Worm (Caenorhabditis elegans) whole organism, midembryonic: ENCODE results near the gene strd-1.

Experiments
- T22C8.4 ChIP-seq: fragments of 200-800 bp; sonication (Bioruptor generic); IDR thresholded peaks from 2 replicates; pipeline ENCODE4 v1.3.6; 2022; ENCODE audit warnings: missing genetic modification characterization, missing compliant biosample characterization
- cog-1 ChIP-seq: sonication (generic microtip); optimal IDR thresholded peaks from 2 replicates; lab custom pipeline; 2016; ENCODE audit warnings: missing genetic modification characterization, missing compliant biosample characterization
- flt-1 ChIP-seq: fragments of 200-800 bp; sonication (Bioruptor generic); IDR thresholded peaks from 2 replicates; pipeline ENCODE4 v1.3.6; 2022; ENCODE audit warnings: missing genetic modification characterization, missing compliant biosample characterization
- klf-2 ChIP-seq: fragments of 200-800 bp; sonication (Bioruptor generic); conservative IDR thresholded peaks from 2 replicates; pipeline ENCODE4 v1.3.6; 2022; ENCODE audit warnings: missing genetic modification reagents, missing genetic modification characterization, missing compliant biosample characterization
- med-1 ChIP-seq: sonication (generic microtip); optimal IDR thresholded peaks from 2 replicates; lab custom pipeline; 2017; ENCODE audit warnings: missing genetic modification characterization, mild to moderate bottlenecking, missing compliant biosample characterization, antibody characterized with exemption, missing genetic modification reagents; ENCODE audit not compliant: insufficient read depth
- ref-1 ChIP-seq: fragments of 200-800 bp; sonication (Bioruptor generic); conservative IDR thresholded peaks from 2 replicates; pipeline ENCODE4 v1.3.6; 2022; ENCODE audit warnings: missing genetic modification reagents, missing genetic modification characterization, missing compliant biosample characterization
- tab-1 ChIP-seq: fragments of 200-800 bp; sonication (Bioruptor generic); IDR thresholded peaks from 2 replicates; pipeline ENCODE4 v1.3.6; 2022; ENCODE audit warnings: missing genetic modification characterization, missing compliant biosample characterization
- ztf-23 ChIP-seq: fragments of 200-800 bp; sonication (Bioruptor generic); IDR thresholded peaks from 2 replicates; pipeline ENCODE4 v1.3.6; 2022; ENCODE audit warnings: missing genetic modification reagents, missing genetic modification characterization, missing compliant biosample characterization
- ztf-29 ChIP-seq: fragments of 200-800 bp; sonication (Bioruptor generic); IDR thresholded peaks from 2 replicates; pipeline ENCODE4 v1.3.6; 2022; ENCODE audit warnings: missing genetic modification reagents, missing genetic modification characterization, missing compliant biosample characterization

Gene strd-1

DNA sequence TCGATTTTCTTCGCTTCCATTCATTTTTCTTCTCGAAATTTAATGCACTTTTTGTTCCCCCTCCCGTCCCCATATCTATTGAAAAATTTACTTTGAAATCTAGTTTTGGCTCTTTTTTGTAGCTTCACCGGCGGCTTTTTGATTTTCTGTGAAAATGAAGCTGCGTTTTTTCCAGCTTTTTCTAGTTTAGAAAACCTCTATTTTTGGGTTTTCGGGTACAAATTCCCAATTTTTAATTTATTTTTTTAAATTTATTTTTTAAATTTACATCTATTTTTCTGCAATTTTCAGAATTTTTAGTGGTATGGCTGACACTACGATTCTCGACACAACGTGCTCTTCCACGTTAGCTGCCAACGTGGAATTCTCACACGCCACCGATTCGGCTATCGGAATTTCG is at the start of gene strd-1:
TSS of gene strd-1 (plus strand) at position 301 of the 400 bp plus-strand sequence.
- TF ChIP-seq cog-1 (tag; lab: Kevin White, UChicago) (no peak), tab-1 (GFP tag; lab: Robert Waterston, UW) (no peak), ref-1 (GFP tag; lab: Robert Waterston, UW) (no peak), ztf-23 (GFP tag; lab: Robert Waterston, UW) (no peak), klf-2 (no peak), ztf-29 (no peak), med-1 (GFP tag; lab: Kevin White, UChicago) (no peak), flt-1 (GFP tag; lab: Robert Waterston, UW) (no peak), T22C8.4 (no peak)

DNA sequence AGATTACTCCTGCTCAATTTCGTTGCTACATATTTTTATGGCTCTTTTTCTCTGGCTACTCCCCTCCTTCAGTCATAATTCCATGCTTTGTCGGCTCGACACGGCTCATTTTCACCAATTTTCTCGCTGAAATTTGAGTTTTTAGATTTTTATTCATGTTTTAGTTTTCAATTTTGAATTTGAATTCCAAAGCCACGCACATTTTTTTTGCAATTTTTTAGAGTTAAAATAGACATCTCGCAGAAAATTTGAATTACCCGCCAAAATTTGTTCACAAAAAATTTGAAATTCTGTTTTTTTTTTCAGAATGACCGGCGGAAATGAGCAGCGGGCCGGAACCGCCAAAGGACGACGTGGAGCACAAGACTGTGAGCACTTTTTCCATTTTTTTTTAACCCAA is 44.9 kb upstream of the strd-1 start, which contains the start of gene unc-119:
TSS of gene unc-119 (plus strand) at position 301 of the 400 bp plus-strand sequence.
- TF ChIP-seq ref-1 (GFP tag; lab: Robert Waterston, UW) (no peak), med-1 (GFP tag; lab: Kevin White, UChicago) (no peak), cog-1 (tag; lab: Kevin White, UChicago) (no peak), flt-1 (GFP tag; lab: Robert Waterston, UW) (no peak), klf-2 (no peak), tab-1 (GFP tag; lab: Robert Waterston, UW) (no peak), ztf-29 (no peak), T22C8.4 (no peak), ztf-23 (GFP tag; lab: Robert Waterston, UW) (no peak)

DNA sequence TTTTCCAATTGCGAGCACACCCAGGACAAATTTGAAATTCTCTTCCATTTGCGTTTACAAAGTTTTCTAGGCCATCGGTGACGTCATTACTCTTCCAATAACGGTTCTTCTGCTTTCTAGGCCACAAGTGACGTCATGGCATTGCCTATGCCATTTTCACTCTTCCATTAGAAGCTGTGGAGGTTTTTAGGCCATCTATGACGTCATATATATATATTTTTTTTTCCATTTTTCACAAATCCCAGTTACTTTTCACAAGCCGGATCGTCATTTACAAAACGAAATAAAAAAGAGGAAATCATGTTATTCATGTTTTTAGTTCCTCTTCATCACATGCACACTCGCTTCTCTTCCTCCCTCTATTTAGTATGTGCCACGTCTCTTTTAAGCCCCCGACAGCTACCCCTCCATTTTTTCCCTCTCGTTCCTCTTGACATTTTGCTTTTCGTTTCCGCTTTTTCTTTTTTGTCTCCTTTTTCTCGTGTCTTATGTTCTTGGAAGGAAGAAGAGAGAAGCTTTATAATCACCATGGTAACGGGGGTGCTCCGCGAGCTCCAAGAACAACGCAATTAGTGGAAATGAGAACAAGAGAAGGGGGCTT is 44.1 kb upstream of the strd-1 start:
- no peak for TF ChIP-seq med-1 (GFP tag; lab: Kevin White, UChicago)
- no peak for TF ChIP-seq ztf-29
- TF ChIP-seq tab-1 (GFP tag; lab: Robert Waterston, UW), result no peak
- TF ChIP-seq flt-1 (GFP tag; lab: Robert Waterston, UW), result no peak
- TF ChIP-seq cog-1 (tag; lab: Kevin White, UChicago), result no peak
- TF ChIP-seq ref-1 (GFP tag; lab: Robert Waterston, UW), result no peak
- TF ChIP-seq klf-2, result no peak
- no peak for TF ChIP-seq ztf-23 (GFP tag; lab: Robert Waterston, UW)
- TF ChIP-seq T22C8.4, result no peak

DNA sequence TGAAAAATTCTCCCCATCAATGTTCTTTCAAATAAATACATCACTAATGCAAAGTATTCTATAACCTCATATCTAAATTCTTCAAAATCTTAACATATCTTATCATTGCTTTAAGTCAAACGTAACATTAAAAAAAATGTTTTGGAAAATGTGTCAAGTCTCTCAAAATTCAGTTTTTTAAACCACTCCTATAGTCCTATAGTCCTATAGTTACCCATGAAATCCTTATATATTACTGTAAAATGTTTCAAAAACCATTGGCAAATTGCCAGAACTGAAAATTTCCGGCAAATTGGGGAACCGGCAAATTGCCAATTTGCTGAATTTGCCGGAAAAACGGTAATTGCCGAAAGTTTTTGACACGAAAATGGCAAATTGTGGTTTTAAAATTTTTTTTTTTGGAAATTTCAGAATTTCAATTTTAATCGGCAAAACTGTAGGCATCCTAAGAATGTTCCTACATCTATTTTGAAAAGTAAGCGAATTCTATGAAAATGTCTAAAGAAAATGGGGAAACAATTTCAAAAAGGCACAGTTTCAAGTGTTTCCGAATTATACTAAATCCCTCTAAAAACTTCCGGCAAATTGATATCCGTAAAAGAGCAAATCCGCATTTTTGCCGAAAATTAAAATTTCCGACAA is 42.8 kb upstream of the strd-1 start:
- TF ChIP-seq med-1 (GFP tag; lab: Kevin White, UChicago) (no peak), klf-2 (no peak), cog-1 (tag; lab: Kevin White, UChicago) (no peak), flt-1 (GFP tag; lab: Robert Waterston, UW) (no peak), ref-1 (GFP tag; lab: Robert Waterston, UW) (no peak), T22C8.4 (no peak), tab-1 (GFP tag; lab: Robert Waterston, UW) (no peak), ztf-23 (GFP tag; lab: Robert Waterston, UW) (no peak), ztf-29 (no peak)

DNA sequence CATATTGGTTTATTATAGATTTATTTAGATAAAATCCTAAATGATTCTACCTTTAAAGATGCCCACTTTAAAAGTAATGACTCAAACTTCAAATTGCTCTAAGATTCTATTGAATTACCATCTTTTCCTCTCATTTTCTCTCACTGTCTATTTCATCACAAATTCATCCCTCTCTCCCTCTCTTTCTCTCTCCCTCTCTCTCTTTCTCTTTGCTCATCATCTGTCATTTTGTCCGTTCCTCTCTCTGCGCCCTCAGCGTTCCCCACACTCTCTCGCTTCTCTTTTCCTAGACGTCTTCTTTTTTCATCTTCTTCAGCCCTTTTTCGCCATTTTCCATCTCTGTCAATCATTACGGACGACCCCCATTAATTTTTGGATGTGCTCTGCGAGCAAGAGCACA is 42.1 kb upstream of the strd-1 start:
- 0 out of 2 replicates have a peak, but pooled peaks have one; percentile 11 for TF ChIP-seq ztf-23 (GFP tag; lab: Robert Waterston, UW)
- no peak for TF ChIP-seq T22C8.4
- TF ChIP-seq tab-1 (GFP tag; lab: Robert Waterston, UW), result no peak
- TF ChIP-seq ztf-29, result no peak

DNA sequence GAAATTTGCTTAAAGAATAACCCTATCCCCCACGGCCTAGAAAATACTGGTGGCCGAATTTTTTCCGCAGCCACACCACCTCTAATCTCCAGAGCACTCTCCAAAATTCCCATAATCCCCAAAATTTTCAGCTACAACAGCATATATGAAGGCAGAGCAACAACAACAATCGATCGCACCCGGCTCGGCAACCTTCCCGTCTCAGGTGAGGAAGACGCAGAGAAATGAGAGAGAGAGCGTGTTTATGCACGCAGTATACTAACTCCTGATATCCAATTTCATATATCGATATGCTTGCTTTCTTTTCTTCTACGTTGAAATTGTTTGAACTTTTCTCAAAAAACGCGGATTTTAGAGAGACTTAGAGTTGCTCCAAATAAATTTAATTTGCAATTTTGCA is 40.9 kb upstream of the strd-1 start:
- TF ChIP-seq tab-1 (GFP tag; lab: Robert Waterston, UW) (no peak), cog-1 (tag; lab: Kevin White, UChicago) (no peak), T22C8.4 (no peak), flt-1 (GFP tag; lab: Robert Waterston, UW) (no peak), ztf-23 (GFP tag; lab: Robert Waterston, UW) (no peak), med-1 (GFP tag; lab: Kevin White, UChicago) (no peak), ztf-29 (no peak), klf-2 (no peak), ref-1 (GFP tag; lab: Robert Waterston, UW) (no peak)

DNA sequence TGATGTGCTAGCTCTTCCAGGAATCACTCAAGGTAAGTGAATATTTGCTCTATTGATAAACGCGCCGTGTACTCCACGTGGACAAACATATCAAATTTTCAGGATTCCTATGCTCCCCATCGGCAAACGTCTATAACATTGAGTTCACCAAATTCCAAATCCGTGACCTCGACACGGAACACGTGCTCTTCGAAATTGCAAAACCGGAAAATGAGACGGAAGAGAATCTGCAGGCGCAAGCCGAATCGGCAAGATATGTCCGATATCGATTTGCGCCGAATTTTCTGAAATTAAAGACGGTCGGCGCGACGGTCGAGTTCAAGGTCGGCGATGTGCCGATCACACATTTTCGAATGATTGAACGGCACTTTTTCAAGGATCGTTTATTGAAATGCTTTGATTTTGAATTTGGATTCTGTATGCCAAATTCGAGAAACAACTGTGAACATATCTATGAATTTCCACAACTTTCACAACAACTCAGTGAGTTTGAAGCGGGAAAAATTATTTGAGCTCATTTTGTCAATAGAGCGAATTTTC is 39.5 kb upstream of the strd-1 start:
- no peak for TF ChIP-seq flt-1 (GFP tag; lab: Robert Waterston, UW)
- TF ChIP-seq tab-1 (GFP tag; lab: Robert Waterston, UW), result no peak
- no peak for TF ChIP-seq med-1 (GFP tag; lab: Kevin White, UChicago)
- TF ChIP-seq klf-2, result no peak
- no peak for TF ChIP-seq ref-1 (GFP tag; lab: Robert Waterston, UW)

DNA sequence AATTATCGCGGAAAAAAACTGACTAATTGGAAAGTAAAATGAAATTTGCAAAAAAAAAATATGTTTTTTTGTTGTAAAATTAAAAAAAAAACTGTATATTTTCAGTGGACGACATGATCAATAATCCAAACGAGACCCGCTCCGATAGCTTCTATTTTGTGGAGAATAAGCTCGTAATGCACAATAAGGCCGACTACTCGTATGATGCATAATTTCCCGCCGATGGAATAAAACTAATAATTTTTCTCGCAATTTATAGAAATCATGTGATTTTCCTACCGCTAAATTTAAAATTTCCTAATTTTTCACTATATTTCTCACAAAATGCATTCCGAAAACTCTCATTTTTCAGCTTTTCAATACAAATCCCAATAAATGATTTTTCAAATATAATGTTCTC is 38.7 kb upstream of the strd-1 start:
- TF ChIP-seq klf-2 (no peak), ztf-23 (GFP tag; lab: Robert Waterston, UW) (no peak), flt-1 (GFP tag; lab: Robert Waterston, UW) (no peak), ref-1 (GFP tag; lab: Robert Waterston, UW) (no peak), T22C8.4 (no peak), tab-1 (GFP tag; lab: Robert Waterston, UW) (no peak), cog-1 (tag; lab: Kevin White, UChicago) (no peak), med-1 (GFP tag; lab: Kevin White, UChicago) (no peak), ztf-29 (no peak)

DNA sequence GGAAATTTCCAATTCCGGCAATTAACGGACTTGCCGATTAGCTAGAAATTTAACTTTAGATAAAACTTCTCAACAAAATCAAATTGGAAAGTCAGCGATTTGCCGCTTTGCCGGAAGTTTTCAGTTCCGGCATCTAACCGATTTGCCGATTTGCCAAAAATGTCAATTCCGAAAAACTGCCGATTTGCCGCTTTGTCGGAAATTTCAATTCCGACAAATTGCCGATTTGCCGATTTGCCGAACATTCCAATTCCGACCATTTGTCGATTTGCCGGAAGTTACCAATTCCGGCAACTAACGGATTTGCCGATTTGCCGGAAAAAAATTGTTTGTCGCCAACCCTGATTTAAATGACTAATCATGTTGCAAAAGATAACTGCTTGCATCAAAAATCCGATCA is 38.1 kb upstream of the strd-1 start:
- TF ChIP-seq ztf-29, result no peak
- TF ChIP-seq ref-1 (GFP tag; lab: Robert Waterston, UW), result no peak

DNA sequence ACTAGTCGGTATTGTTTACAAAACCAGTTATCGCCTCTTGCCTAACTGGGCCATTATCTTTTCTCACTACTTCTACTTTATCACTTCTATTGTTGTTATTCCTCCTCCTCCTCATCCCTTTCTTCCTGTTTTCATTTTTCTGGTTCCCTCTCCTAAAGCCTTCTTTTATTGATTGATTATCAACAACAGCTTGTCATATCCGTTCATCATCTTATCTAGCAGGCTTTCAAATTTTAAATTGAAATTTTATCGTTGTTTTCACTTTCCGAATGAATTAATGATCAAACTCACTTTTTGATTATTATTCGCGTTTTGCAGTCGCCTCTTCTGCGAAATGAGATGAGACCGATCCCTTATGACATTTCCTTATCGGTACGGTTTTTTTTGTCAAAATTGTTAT is 36.1 kb upstream of the strd-1 start, which contains the start of gene cut-6:
TSS of gene cut-6 (plus strand) at position 301 of the 400 bp plus-strand sequence.
- no peak for TF ChIP-seq med-1 (GFP tag; lab: Kevin White, UChicago)
- TF ChIP-seq ztf-23 (GFP tag; lab: Robert Waterston, UW), result no peak
- no peak for TF ChIP-seq T22C8.4
